Worm (Caenorhabditis elegans) whole organism, L2 larva: ENCODE data around the gene ins-15.

Experiments
- R02D3.7 ChIP-seq: fragments of 150-350 bp; optimal IDR thresholded peaks from 2 replicates; lab custom pipeline; 2014; ENCODE audit warnings: missing biosample characterization, missing genetic modification characterization
- alr-1 ChIP-seq: fragments of 150-350 bp; optimal IDR thresholded peaks from 2 replicates; lab custom pipeline; 2014; ENCODE audit warnings: missing biosample characterization, missing genetic modification characterization
- ceh-16 ChIP-seq: fragments of 150-350 bp; optimal IDR thresholded peaks from 2 replicates; lab custom pipeline; 2014; ENCODE audit warnings: missing biosample characterization, missing genetic modification characterization
- elt-1 ChIP-seq: fragments of 150-350 bp; optimal IDR thresholded peaks from 2 replicates; lab custom pipeline; 2014; ENCODE audit warnings: missing biosample characterization, missing genetic modification characterization
- lin-39 ChIP-seq: fragments of 150-350 bp; optimal IDR thresholded peaks from 2 replicates; lab custom pipeline; 2014; ENCODE audit warnings: missing biosample characterization, missing genetic modification reagents, missing genetic modification characterization
- nhr-12 ChIP-seq: fragments of 150-350 bp; optimal IDR thresholded peaks from 2 replicates; lab custom pipeline; 2014; ENCODE audit warnings: missing biosample characterization, missing genetic modification characterization
- nhr-23 ChIP-seq: fragments of 150-350 bp; optimal IDR thresholded peaks from 2 replicates; lab custom pipeline; 2014; ENCODE audit warnings: missing biosample characterization, missing genetic modification reagents, missing genetic modification characterization
- nhr-237 ChIP-seq: fragments of 150-350 bp; optimal IDR thresholded peaks from 2 replicates; lab custom pipeline; 2014; ENCODE audit warnings: missing biosample characterization, missing genetic modification characterization
- nhr-6 ChIP-seq: fragments of 150-350 bp; optimal IDR thresholded peaks from 2 replicates; lab custom pipeline; 2014; ENCODE audit warnings: missing biosample characterization, missing genetic modification characterization
- skn-1 ChIP-seq: sonication (generic microtip); optimal IDR thresholded peaks from 2 replicates; lab custom pipeline; 2017; ENCODE audit warnings: missing biosample characterization, missing genetic modification characterization
- snpc-4 ChIP-seq: fragments of 150-350 bp; optimal IDR thresholded peaks from 2 replicates; lab custom pipeline; 2014; ENCODE audit warnings: missing biosample characterization, missing genetic modification characterization
- unc-55 ChIP-seq: fragments of 150-350 bp; sonication (generic microtip); optimal IDR thresholded peaks from 3 replicates; lab custom pipeline; 2014; ENCODE audit warnings: missing biosample characterization, missing genetic modification reagents, missing genetic modification characterization
- unc-62 ChIP-seq: fragments of 150-350 bp; optimal IDR thresholded peaks from 2 replicates; lab custom pipeline; 2014; ENCODE audit warnings: missing biosample characterization, missing genetic modification reagents, missing genetic modification characterization
- ztf-4 ChIP-seq: fragments of 150-350 bp; optimal IDR thresholded peaks from 2 replicates; lab custom pipeline; 2014; ENCODE audit warnings: missing biosample characterization, missing genetic modification characterization

DNA sequence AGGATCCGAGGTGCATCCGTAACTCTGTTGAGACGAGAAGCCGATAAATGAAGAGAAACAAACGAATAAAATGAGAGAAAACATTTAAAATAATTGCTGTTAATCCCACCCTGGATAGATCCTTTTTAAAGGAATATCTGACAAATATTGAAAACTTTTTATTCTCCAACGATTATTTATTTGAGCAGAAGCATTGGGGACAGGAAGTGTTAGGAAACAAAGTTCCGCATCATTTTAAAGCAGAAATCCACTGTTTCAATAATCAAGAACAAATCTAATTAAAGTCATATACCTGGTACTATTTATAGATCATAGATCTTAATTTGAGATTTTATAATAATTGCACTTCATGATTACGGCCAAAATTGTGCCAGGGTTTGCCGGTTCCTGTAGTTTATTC lies 6.4 kb upstream of the ins-15 start, which contains the start of gene F41G3.20:
- TF ChIP-seq snpc-4 (tag; lab: Kevin White, UChicago), result no peak
- TF ChIP-seq unc-62 (GFP tag; lab: Kevin White, UChicago), result no peak
- TF ChIP-seq nhr-12 (tag; lab: Kevin White, UChicago), result no peak
- no peak for TF ChIP-seq lin-39 (tag; lab: Kevin White, UChicago)
- no peak for TF ChIP-seq elt-1
- TF ChIP-seq ztf-4 (tag; lab: Kevin White, UChicago), result no peak
- TF ChIP-seq alr-1 (tag; lab: Kevin White, UChicago), result no peak
- no peak for TF ChIP-seq ceh-16 (tag; lab: Kevin White, UChicago)
- no peak for TF ChIP-seq R02D3.7 (tag; lab: Kevin White, UChicago)
- TF ChIP-seq skn-1 (tag; lab: Kevin White, UChicago), result no peak
- no peak for TF ChIP-seq nhr-6 (tag; lab: Kevin White, UChicago)
- no peak for TF ChIP-seq nhr-237 (tag; lab: Kevin White, UChicago)
- TF ChIP-seq nhr-23, result no peak
- TF ChIP-seq unc-55 (GFP tag; lab: Kevin White, UChicago), result no peak
